Fruit fly (Drosophila melanogaster) whole organism, embryonic: Measurements from ENCODE around the gene CG43638.

Experiments
- ATbp ChIP-seq: fragments of 200-800 bp; sonication (Bioruptor generic); optimal IDR thresholded peaks from 2 replicates; lab custom pipeline; 2017; ENCODE audit warnings: missing biosample characterization, mild to moderate bottlenecking, missing genetic modification characterization, missing genetic modification reagents
- CG10209 ChIP-seq: fragments of 200-800 bp; sonication (Bioruptor generic); optimal IDR thresholded peaks from 3 replicates; lab custom pipeline; 2017; ENCODE audit warnings: missing biosample characterization, mild to moderate bottlenecking, missing genetic modification characterization, missing genetic modification reagents
- CG10543 ChIP-seq: fragments of 200-800 bp; sonication (Bioruptor generic); optimal IDR thresholded peaks from 3 replicates; lab custom pipeline; 2017; ENCODE audit warnings: missing biosample characterization, mild to moderate bottlenecking, missing genetic modification characterization, moderate library complexity
- CG12071 ChIP-seq: fragments of 200-800 bp; sonication (Bioruptor generic); optimal IDR thresholded peaks from 3 replicates; lab custom pipeline; 2018; ENCODE audit warnings: missing biosample characterization, mild to moderate bottlenecking, missing genetic modification characterization
- CG12104 ChIP-seq: fragments of 200-800 bp; sonication (Bioruptor generic); optimal IDR thresholded peaks from 3 replicates; lab custom pipeline; 2016; ENCODE audit warnings: missing biosample characterization, missing genetic modification characterization
- CG13296 ChIP-seq: fragments of 200-800 bp; sonication (Bioruptor generic); optimal IDR thresholded peaks from 3 replicates; lab custom pipeline; 2018; ENCODE audit warnings: missing biosample characterization, mild to moderate bottlenecking, missing genetic modification characterization
- CG14860 ChIP-seq: fragments of 200-800 bp; sonication (Bioruptor generic); IDR thresholded peaks from 3 replicates; pipeline ENCODE4 v1.3.6; 2022; ENCODE audit warnings: missing biosample characterization, missing genetic modification characterization; ENCODE audit not compliant: partially characterized antibody
- CG1529 ChIP-seq: fragments of 200-800 bp; sonication (Bioruptor generic); optimal IDR thresholded peaks from 3 replicates; lab custom pipeline; 2018; ENCODE audit warnings: missing biosample characterization, missing genetic modification characterization
- CG15696 ChIP-seq: fragments of 200-800 bp; sonication (Bioruptor generic); optimal IDR thresholded peaks from 2 replicates; lab custom pipeline; 2019; ENCODE audit warnings: missing biosample characterization, mild to moderate bottlenecking, missing genetic modification characterization, moderate library complexity
- CG17361 ChIP-seq: fragments of 200-800 bp; sonication (Bioruptor generic); IDR thresholded peaks from 3 replicates; pipeline ENCODE4 v1.3.6; 2022; ENCODE audit warnings: missing biosample characterization, missing genetic modification characterization
- CG17829 ChIP-seq: fragments of 200-800 bp; optimal IDR thresholded peaks from 2 replicates; lab custom pipeline; 2019; ENCODE audit warnings: missing biosample characterization, mild to moderate bottlenecking, missing genetic modification characterization, moderate library complexity
- CG31441 ChIP-seq: fragments of 200-800 bp; sonication (Bioruptor generic); IDR thresholded peaks from 2 replicates; pipeline ENCODE4 v1.3.6; 2022; ENCODE audit warnings: missing biosample characterization, missing genetic modification characterization
- CG3281 ChIP-seq: fragments of 200-800 bp; sonication (Bioruptor generic); optimal IDR thresholded peaks from 3 replicates; lab custom pipeline; 2017; ENCODE audit warnings: missing biosample characterization, mild to moderate bottlenecking, missing genetic modification characterization
- CG34224 ChIP-seq: fragments of 200-800 bp; sonication (Bioruptor generic); IDR thresholded peaks from 3 replicates; pipeline ENCODE4 v1.3.6; 2022; ENCODE audit warnings: missing biosample characterization, missing genetic modification characterization; ENCODE audit not compliant: partially characterized antibody
- CG5180 ChIP-seq: fragments of 200-800 bp; sonication (Bioruptor generic); optimal IDR thresholded peaks from 3 replicates; lab custom pipeline; 2017; ENCODE audit warnings: missing biosample characterization, missing genetic modification characterization, mild to moderate bottlenecking, moderate library complexity, missing genetic modification reagents
- CG6254 ChIP-seq: fragments of 200-800 bp; sonication (Bioruptor generic); optimal IDR thresholded peaks from 3 replicates; lab custom pipeline; 2017; ENCODE audit warnings: mild to moderate bottlenecking, missing biosample characterization, missing genetic modification reagents, missing genetic modification characterization
- CG8089 ChIP-seq: fragments of 200-800 bp; sonication (Bioruptor generic); optimal IDR thresholded peaks from 3 replicates; lab custom pipeline; 2016; ENCODE audit warnings: missing biosample characterization, missing genetic modification characterization
- CG9817 ChIP-seq: fragments of 200-800 bp; sonication (Bioruptor generic); optimal IDR thresholded peaks from 2 replicates; lab custom pipeline; 2018; ENCODE audit warnings: missing biosample characterization, mild to moderate bottlenecking, missing genetic modification characterization, moderate library complexity
- CrebB ChIP-seq: fragments of 200-800 bp; sonication (Bioruptor generic); optimal IDR thresholded peaks from 3 replicates; lab custom pipeline; 2018; ENCODE audit warnings: missing biosample characterization, mild to moderate bottlenecking, missing genetic modification characterization
- D ChIP-seq, 2 experiments: fragments of 200-800 bp in 1 of 2; fragments of >200 bp in 1 of 2; sonication (Bioruptor generic) in 1 of 2; optimal IDR thresholded peaks; 2 replicates in 1 of 2; 3 replicates in 1 of 2; lab custom pipeline; 2017; ENCODE audit warnings: mild to moderate bottlenecking in 1 of 2, missing biosample characterization in 1 of 2, missing genetic modification characterization in 1 of 2, missing genetic modification reagents in 1 of 2
- Drgx ChIP-seq: fragments of 200-800 bp; sonication (Bioruptor generic); IDR thresholded peaks from 2 replicates; pipeline ENCODE4 v1.3.6; 2022; ENCODE audit warnings: missing biosample characterization, missing genetic modification characterization
- Ets65A ChIP-seq: fragments of 200-800 bp; sonication (Bioruptor generic); peaks from one replicate; lab custom pipeline; 2016; ENCODE audit warnings: missing biosample characterization, missing genetic modification characterization
- HLHmδ ChIP-seq: fragments of 200-800 bp; sonication (Bioruptor generic); optimal IDR thresholded peaks from 2 replicates; lab custom pipeline; 2018; ENCODE audit warnings: missing biosample characterization, mild to moderate bottlenecking, missing genetic modification characterization, moderate library complexity
- Kr ChIP-seq: fragments of 200-800 bp; sonication (Bioruptor generic); optimal IDR thresholded peaks from 2 replicates; lab custom pipeline; 2017; ENCODE audit warnings: missing biosample characterization, mild to moderate bottlenecking, missing genetic modification characterization
- Med ChIP-seq: fragments of 200-800 bp; sonication (Bioruptor generic); peaks from one replicate; lab custom pipeline; 2016; ENCODE audit warnings: missing biosample characterization, missing genetic modification characterization, mild to moderate bottlenecking, inconsistent platforms, moderate library complexity
- Pdp1 ChIP-seq, 2 experiments: fragments of 200-800 bp; sonication (Bioruptor generic); optimal IDR thresholded peaks; 3 replicates each; lab custom pipeline; 2016; ENCODE audit warnings: missing biosample characterization in 2 of 2, missing genetic modification characterization in 2 of 2, mild to moderate bottlenecking in 1 of 2, moderate library complexity in 1 of 2
- Sox102F ChIP-seq: fragments of 200-800 bp; sonication (Bioruptor generic); optimal IDR thresholded peaks from 2 replicates; lab custom pipeline; 2018; ENCODE audit warnings: missing biosample characterization, mild to moderate bottlenecking, missing genetic modification characterization, moderate library complexity
- Trl ChIP-seq, 3 experiments: fragments of >200 bp in 2 of 3; fragments of 200-800 bp in 1 of 3; sonication (Bioruptor generic) in 1 of 3; optimal IDR thresholded peaks; 2 replicates in 1 of 3; 3 replicates in 2 of 3; lab custom pipeline; 2016 to 2017; ENCODE audit warnings: missing biosample characterization in 1 of 3, missing genetic modification characterization in 1 of 3
- Vsx1 ChIP-seq: fragments of 200-800 bp; sonication (Bioruptor generic); optimal IDR thresholded peaks from 2 replicates; lab custom pipeline; 2017; ENCODE audit warnings: missing biosample characterization, mild to moderate bottlenecking, missing genetic modification characterization, missing genetic modification reagents
- ara ChIP-seq: fragments of 200-800 bp; sonication (Bioruptor generic); IDR thresholded peaks from 2 replicates; pipeline ENCODE4 v1.3.6; 2022; ENCODE audit warnings: missing biosample characterization, missing genetic modification characterization
- caup ChIP-seq: fragments of 200-800 bp; sonication (Bioruptor generic); optimal IDR thresholded peaks from 3 replicates; lab custom pipeline; 2017; ENCODE audit warnings: missing biosample characterization, mild to moderate bottlenecking, missing genetic modification characterization, moderate library complexity; ENCODE audit not compliant: severe bottlenecking
- crc ChIP-seq: fragments of 200-800 bp; sonication (Bioruptor generic); optimal IDR thresholded peaks from 2 replicates; lab custom pipeline; 2016; ENCODE audit warnings: missing biosample characterization, missing genetic modification characterization
- dmrt11E ChIP-seq: fragments of 200-800 bp; sonication (Bioruptor generic); optimal IDR thresholded peaks from 3 replicates; lab custom pipeline; 2018; ENCODE audit warnings: missing biosample characterization, mild to moderate bottlenecking, missing genetic modification characterization, moderate library complexity
- fd64A ChIP-seq: fragments of 200-800 bp; sonication (Bioruptor generic); optimal IDR thresholded peaks from 3 replicates; lab custom pipeline; 2018; ENCODE audit warnings: missing biosample characterization, mild to moderate bottlenecking, missing genetic modification characterization
- ftz-f1 ChIP-seq: fragments of 200-800 bp; sonication (Bioruptor generic); optimal IDR thresholded peaks from 2 replicates; lab custom pipeline; 2016; ENCODE audit warnings: missing biosample characterization, missing genetic modification characterization
- lab ChIP-seq: fragments of 200-800 bp; sonication (Bioruptor generic); optimal IDR thresholded peaks from 3 replicates; lab custom pipeline; 2017; ENCODE audit warnings: missing biosample characterization, missing genetic modification characterization, mild to moderate bottlenecking, moderate library complexity, missing genetic modification reagents
- mirr ChIP-seq: fragments of 200-800 bp; sonication (Bioruptor generic); optimal IDR thresholded peaks from 3 replicates; lab custom pipeline; 2018; ENCODE audit warnings: missing biosample characterization, mild to moderate bottlenecking, missing genetic modification characterization
- nom ChIP-seq: fragments of 200-800 bp; sonication (Bioruptor generic); optimal IDR thresholded peaks from 2 replicates; lab custom pipeline; 2017; ENCODE audit warnings: missing biosample characterization, missing genetic modification characterization, mild to moderate bottlenecking, moderate library complexity, missing genetic modification reagents
- odd ChIP-seq: fragments of 200-800 bp; sonication (Bioruptor generic); optimal IDR thresholded peaks from 2 replicates; lab custom pipeline; 2017; ENCODE audit warnings: missing biosample characterization, mild to moderate bottlenecking, missing genetic modification characterization
- pan ChIP-seq, 4 experiments: fragments of >200 bp in 3 of 4; fragments of 200-800 bp in 1 of 4; sonication (Bioruptor generic) in 1 of 4; optimal IDR thresholded peaks in 3 of 4; IDR thresholded peaks in 1 of 4; 2 replicates each; pipeline versions ENCODE4 v1.3.6 to Lab custom; 2017 to 2022; ENCODE audit warnings: missing biosample characterization in 2 of 4, missing genetic modification characterization in 2 of 4, mixed read lengths in 1 of 4
- pros ChIP-seq: fragments of 200-800 bp; sonication (Bioruptor generic); optimal IDR thresholded peaks from 3 replicates; lab custom pipeline; 2019; ENCODE audit warnings: missing biosample characterization, mild to moderate bottlenecking, missing genetic modification characterization, moderate library complexity
- salm ChIP-seq: fragments of 200-800 bp; sonication (Bioruptor generic); optimal IDR thresholded peaks from 2 replicates; lab custom pipeline; 2018; ENCODE audit warnings: missing biosample characterization, mild to moderate bottlenecking, missing genetic modification characterization
- sens-2 ChIP-seq: fragments of 200-800 bp; sonication (Bioruptor generic); IDR thresholded peaks from 2 replicates; pipeline ENCODE4 v1.3.6; 2022; ENCODE audit warnings: missing biosample characterization, missing genetic modification characterization
- sug ChIP-seq: fragments of 200-800 bp; optimal IDR thresholded peaks from 2 replicates; lab custom pipeline; 2019; ENCODE audit warnings: missing biosample characterization, mild to moderate bottlenecking, missing genetic modification characterization, moderate library complexity
- twi ChIP-seq: fragments of 200-800 bp; optimal IDR thresholded peaks from 2 replicates; lab custom pipeline; 2019; ENCODE audit warnings: missing biosample characterization, mild to moderate bottlenecking, missing genetic modification characterization, moderate library complexity

Gene CG43638

DNA sequence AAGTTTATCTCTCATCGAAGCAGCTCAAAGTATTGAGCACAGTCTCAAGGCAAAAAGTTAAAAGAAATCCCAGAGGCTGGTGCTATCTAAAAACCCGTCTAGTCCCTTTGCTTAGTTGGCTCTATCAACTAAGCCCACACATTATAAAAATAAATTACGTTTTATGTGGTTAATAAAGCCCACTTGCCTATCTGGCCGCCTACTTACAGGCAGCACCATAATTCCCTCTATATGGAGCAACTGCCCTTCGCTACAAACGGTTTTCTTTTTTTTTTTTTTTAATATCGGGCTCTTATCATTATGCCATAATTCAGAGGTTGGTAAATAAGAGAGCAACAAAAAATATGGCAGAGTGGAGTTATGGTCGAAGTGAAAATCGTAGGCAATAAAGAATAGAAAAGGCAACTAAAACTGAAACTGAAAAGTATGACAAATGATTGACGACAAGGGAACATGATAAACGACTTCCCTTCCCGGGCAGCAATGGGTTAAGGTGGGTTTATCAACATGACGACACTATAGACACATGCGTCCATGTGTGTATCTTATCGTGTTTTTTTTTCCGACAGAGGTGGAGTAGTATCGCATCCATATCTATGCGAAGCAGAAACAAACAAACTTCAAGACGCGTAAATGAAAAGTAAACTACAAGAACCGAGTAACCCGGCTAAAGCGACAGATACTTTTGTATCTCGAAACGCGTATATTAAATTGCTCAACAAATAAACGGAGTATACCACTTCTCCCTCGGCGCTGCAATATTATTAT is 34.4 kb downstream of the CG43638 start (continued):
- TF ChIP-seq CG9817 (tag; lab: Kevin White, UChicago) (peak; percentile 2), Sox102F (GFP tag; lab: Kevin White, UChicago) (no peak), CG6254 (peak; percentile 33), pros (GFP tag; lab: Kevin White, UChicago) (peak; percentile 89), CrebB (tag; lab: Kevin White, UChicago) (peak; percentile 10), ara (GFP tag; lab: Robert Waterston, UW) (no peak; the same call in 1 of the 2 replicates), CG17829 (tag; lab: Kevin White, UChicago) (peak; percentile 11), CG5180 (GFP tag; lab: Kevin White, UChicago) (peak; percentile 2), CG31441 (0 out of 2 replicates have a peak, but pooled peaks have one; percentile 11), Drgx (GFP tag; lab: Robert Waterston, UW) (no peak), sug (tag; lab: Kevin White, UChicago) (peak; percentile 6), fd64A (peak; percentile 53), CG10543 (GFP tag; lab: Kevin White, UChicago) (peak; percentile 68), pan (optimal IDR thresholded peaks at IDR 0.05; lab: Kevin White, UChicago) (no peak), pan (GFP tag; optimal IDR thresholded peaks at IDR 0.05 in 1 of 2, IDR thresholded peaks at IDR 0.05 in 1 of 2) (no peak), salm (peak; percentile 10), Trl (optimal IDR thresholded peaks at IDR 0.05; lab: Kevin White, UChicago) (no peak), Trl (GFP tag; optimal IDR thresholded peaks at IDR 0.05; lab: Kevin White, UChicago) (no peak), ATbp (GFP tag; lab: Kevin White, UChicago) (peak; percentile 61), Vsx1 (GFP tag; lab: Kevin White, UChicago) (peak; percentile 72), CG14860 (GFP tag; lab: Robert Waterston, UW) (no peak), Ets65A (GFP tag; lab: Kevin White, UChicago) (no peak), HLHmδ (GFP tag; lab: Kevin White, UChicago) (peak; percentile 75), twi (tag; lab: Kevin White, UChicago) (peak; percentile 64), CG17361 (0 out of 3 replicates have a peak, but pooled peaks have one; percentile 12), sens-2 (GFP tag; lab: Robert Waterston, UW) (no peak), CG15696 (tag; lab: Kevin White, UChicago) (peak; percentile 50), ftz-f1 (GFP tag; lab: Kevin White, UChicago) (no peak), CG34224 (no peak), Kr (GFP tag; lab: Kevin White, UChicago) (peak; percentile 19), CG12104 (GFP tag; lab: Kevin White, UChicago) (peak; percentile 2), CG10209 (GFP tag; lab: Kevin White, UChicago) (peak; percentile 32), D (optimal IDR thresholded peaks at IDR 0.05; lab: Kevin White, UChicago) (no peak), D (GFP tag; optimal IDR thresholded peaks at IDR 0.05; lab: Kevin White, UChicago) (peak; percentile 27), Pdp1 (GFP tag; optimal IDR thresholded peaks at IDR 0.05; lab: Kevin White, UChicago) (peak in 1 of 2 experiments; percentile 61), caup (GFP tag; lab: Kevin White, UChicago) (peak; percentile 39), CG1529 (GFP tag; lab: Kevin White, UChicago) (peak; percentile 4), dmrt11E (tag; lab: Kevin White, UChicago) (peak; percentile 38), crc (GFP tag; lab: Kevin White, UChicago) (no peak), CG12071 (GFP tag; lab: Kevin White, UChicago) (peak; percentile 35), CG3281 (GFP tag; lab: Kevin White, UChicago) (peak; percentile 9), lab (GFP tag; lab: Kevin White, UChicago) (peak; percentile 38), nom (GFP tag; lab: Kevin White, UChicago) (peak; percentile 23), CG13296 (GFP tag; lab: Kevin White, UChicago) (peak; percentile 31), odd (peak; percentile 61), mirr (peak; percentile 69), CG8089 (GFP tag; lab: Kevin White, UChicago) (no peak), Med (peak; percentile 14)
